Fruit fly (Drosophila melanogaster) whole organism, embryonic: ENCODE results near the gene Ca-Ma2d.

Experiments used
- CG11247 ChIP-seq: fragments of 200-800 bp; sonication (Bioruptor generic); IDR thresholded peaks from 2 replicates; pipeline ENCODE4 v1.3.6; 2022; ENCODE audit warnings: missing biosample characterization, missing genetic modification characterization
- CG30403 ChIP-seq: fragments of 200-800 bp; sonication (Bioruptor generic); optimal IDR thresholded peaks from 3 replicates; lab custom pipeline; 2016; ENCODE audit warnings: missing biosample characterization, missing genetic modification characterization
- CG31224 ChIP-seq: fragments of 200-800 bp; sonication (Bioruptor generic); IDR thresholded peaks from 2 replicates; pipeline ENCODE4 v1.3.6; 2022; ENCODE audit warnings: missing biosample characterization, missing genetic modification characterization
- CG31365 ChIP-seq: fragments of 200-800 bp; sonication (Bioruptor generic); optimal IDR thresholded peaks from 2 replicates; lab custom pipeline; 2018; ENCODE audit warnings: missing biosample characterization, mild to moderate bottlenecking, missing genetic modification characterization
- CG4424 ChIP-seq: fragments of 200-800 bp; sonication (Bioruptor generic); optimal IDR thresholded peaks from 3 replicates; lab custom pipeline; 2016; ENCODE audit warnings: missing biosample characterization, missing genetic modification characterization
- CG8359 ChIP-seq: fragments of 200-800 bp; sonication (Bioruptor generic); optimal IDR thresholded peaks from 2 replicates; lab custom pipeline; 2017; ENCODE audit warnings: missing biosample characterization, mild to moderate bottlenecking, missing genetic modification characterization, borderline replicate concordance
- MTF-1 ChIP-seq: fragments of 200-800 bp; sonication (Bioruptor generic); optimal IDR thresholded peaks from 2 replicates; lab custom pipeline; 2018; ENCODE audit warnings: missing biosample characterization, mild to moderate bottlenecking, missing genetic modification characterization, borderline replicate concordance
- cg ChIP-seq: fragments of 200-800 bp; sonication (Bioruptor generic); optimal IDR thresholded peaks from 3 replicates; lab custom pipeline; 2019; ENCODE audit warnings: missing biosample characterization, mild to moderate bottlenecking, missing genetic modification characterization, moderate library complexity
- gcm2 ChIP-seq: fragments of 200-800 bp; sonication (Bioruptor generic); optimal IDR thresholded peaks from 2 replicates; lab custom pipeline; 2016; ENCODE audit warnings: missing biosample characterization, missing genetic modification characterization
- rib ChIP-seq: fragments of 200-800 bp; sonication (Bioruptor generic); IDR thresholded peaks from 2 replicates; pipeline ENCODE4 v1.3.6; 2022; ENCODE audit warnings: missing biosample characterization, missing genetic modification characterization
- sim ChIP-seq: fragments of 200-800 bp; sonication (Bioruptor generic); IDR thresholded peaks from 2 replicates; pipeline ENCODE4 v1.3.6; 2022; ENCODE audit warnings: missing biosample characterization, missing genetic modification characterization
- tap ChIP-seq: fragments of 200-800 bp; optimal IDR thresholded peaks from 3 replicates; lab custom pipeline; 2019; ENCODE audit warnings: missing biosample characterization, mild to moderate bottlenecking, missing genetic modification characterization, moderate library complexity
- wdn ChIP-seq: fragments of 200-800 bp; sonication (Bioruptor generic); IDR thresholded peaks from 2 replicates; pipeline ENCODE4 v1.3.6; 2022; ENCODE audit warnings: missing biosample characterization, missing genetic modification characterization
- wor ChIP-seq: fragments of 200-800 bp; sonication (Bioruptor generic); IDR thresholded peaks from 2 replicates; pipeline ENCODE4 v1.3.6; 2022; ENCODE audit warnings: missing biosample characterization, missing genetic modification characterization

DNA sequence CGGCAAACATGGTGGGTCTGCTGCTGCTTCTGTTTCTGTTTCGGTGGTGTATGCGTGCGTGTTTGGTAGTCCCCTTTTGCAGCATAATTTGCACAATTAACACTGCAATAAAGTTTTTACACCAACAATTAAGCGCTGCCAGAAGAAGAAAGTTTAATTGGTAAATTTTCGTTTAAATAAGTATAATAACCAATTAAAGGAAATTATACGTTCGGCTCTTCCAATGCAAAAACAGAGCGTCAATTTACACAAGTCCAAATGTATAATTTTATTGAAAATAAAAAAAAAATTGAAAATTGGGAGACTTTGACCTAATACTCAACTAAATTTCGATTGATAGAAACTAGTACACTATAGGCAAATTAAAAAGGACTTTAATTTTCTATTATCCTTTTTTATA, 20.1 kb upstream of the Ca-Ma2d start, which contains the start of gene CG31819:
- TF ChIP-seq rib = no peak
- TF ChIP-seq CG31224 (GFP tag; lab: Robert Waterston, UW) = no peak
- no peak for TF ChIP-seq CG30403 (GFP tag; lab: Kevin White, UChicago)
- no peak for TF ChIP-seq CG31365 (tag; lab: Kevin White, UChicago)
- no peak for TF ChIP-seq gcm2 (GFP tag; lab: Kevin White, UChicago)
- no peak for TF ChIP-seq wor (GFP tag; lab: Robert Waterston, UW)
- TF ChIP-seq MTF-1 = no peak
- no peak for TF ChIP-seq tap (tag; lab: Kevin White, UChicago)
- no peak for TF ChIP-seq CG4424 (GFP tag; lab: Kevin White, UChicago)
- no peak for TF ChIP-seq wdn (GFP tag; lab: Robert Waterston, UW)
- no peak for TF ChIP-seq sim (GFP tag; lab: Robert Waterston, UW)
- no peak for TF ChIP-seq cg (GFP tag; lab: Kevin White, UChicago)
- TF ChIP-seq CG8359 (GFP tag; lab: Kevin White, UChicago) = no peak
- TF ChIP-seq CG11247 = no peak
